Worm (Caenorhabditis elegans): Measurements from ENCODE around the gene F08H9.2.

The F08H9.2 gene

DNA sequence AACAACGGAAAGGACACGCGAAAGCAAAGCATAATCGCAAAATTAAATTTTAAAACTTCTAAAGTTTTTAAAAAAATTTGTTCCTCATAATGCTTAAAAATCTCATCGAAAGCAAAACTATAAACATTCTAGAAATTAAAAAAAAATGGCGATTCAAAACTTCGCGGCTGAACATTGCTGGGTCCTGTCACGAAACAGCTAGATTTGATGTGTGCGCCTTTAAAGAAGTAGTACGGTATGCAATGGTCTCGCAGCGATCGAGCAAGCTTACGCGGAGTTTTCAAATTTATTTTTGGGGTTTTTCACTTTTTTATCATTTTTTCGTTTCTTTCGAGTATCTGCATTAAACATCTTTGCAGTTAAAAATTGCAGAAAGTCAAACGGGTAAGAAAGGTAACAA, 3.4 kb upstream of the F08H9.2 start, which contains the start of gene coh-3:
Gene coh-3, plus strand, starts transcription at position 353 of the 400 bp plus-strand sequence.
- peak; percentile 52 for TF ChIP-seq lin-38 (GFP tag; IDR thresholded peaks at IDR 0.05)
- no peak for TF ChIP-seq daf-19 (GFP tag; conservative IDR thresholded peaks at IDR 0.05)
- peak; percentile 51; the same call in 1 of the 2 replicates for TF ChIP-seq arid-1 (GFP tag; conservative IDR thresholded peaks at IDR 0.05)
- no peak for TF ChIP-seq mdt-29 (GFP tag; IDR thresholded peaks at IDR 0.05)
- TF ChIP-seq aha-1 (tag) = no peak
- TF ChIP-seq madf-5 (GFP tag; IDR thresholded peaks at IDR 0.05) = no peak
- TF ChIP-seq pqm-1 (tag; optimal IDR thresholded peaks at IDR 0.05) = no peak
- peak; percentile 85 for TF ChIP-seq F49E8.2 (tag; optimal IDR thresholded peaks at IDR 0.05; ENCODE audit: borderline replicate concordance)
- peak; percentile 10 for TF ChIP-seq mes-2 (tag; optimal IDR thresholded peaks at IDR 0.05; ENCODE audit: poor library complexity, severe bottlenecking)
- no peak for TF ChIP-seq lsy-2 (tag; optimal IDR thresholded peaks at IDR 0.05)
- no peak for TF ChIP-seq cey-2 (tag; optimal IDR thresholded peaks at IDR 0.05; ENCODE audit: borderline replicate concordance, insufficient read depth)
- TF ChIP-seq lir-3 (tag; optimal IDR thresholded peaks at IDR 0.05) = no peak
- TF ChIP-seq snpc-1.2 (GFP tag; IDR thresholded peaks at IDR 0.05) = peak; percentile 75; the same call in 1 of the 2 replicates
- TF ChIP-seq ceh-32 (tag; optimal IDR thresholded peaks at IDR 0.05; ENCODE audit: poor library complexity) = no peak
- peak; percentile 74 for TF ChIP-seq unc-130 (GFP tag; optimal IDR thresholded peaks at IDR 0.05)
- TF ChIP-seq mxl-2 (GFP tag; conservative IDR thresholded peaks at IDR 0.05) = no peak
- no peak for TF ChIP-seq dve-1 (tag; optimal IDR thresholded peaks at IDR 0.05; ENCODE audit: insufficient read depth)
- TF ChIP-seq egl-27 (tag; optimal IDR thresholded peaks at IDR 0.05) = no peak
- TF ChIP-seq ces-1 (GFP tag; optimal IDR thresholded peaks at IDR 0.05) = no peak
- no peak for TF ChIP-seq tag-97 (GFP tag; IDR thresholded peaks at IDR 0.05)
- TF ChIP-seq lin-1 (GFP tag; IDR thresholded peaks at IDR 0.05) = no peak
- no peak for TF ChIP-seq lim-7 (GFP tag; IDR thresholded peaks at IDR 0.05)
- peak; percentile 62; the same call in 1 of the 2 replicates for TF ChIP-seq Y48G9A.11 (GFP tag; IDR thresholded peaks at IDR 0.05)

DNA sequence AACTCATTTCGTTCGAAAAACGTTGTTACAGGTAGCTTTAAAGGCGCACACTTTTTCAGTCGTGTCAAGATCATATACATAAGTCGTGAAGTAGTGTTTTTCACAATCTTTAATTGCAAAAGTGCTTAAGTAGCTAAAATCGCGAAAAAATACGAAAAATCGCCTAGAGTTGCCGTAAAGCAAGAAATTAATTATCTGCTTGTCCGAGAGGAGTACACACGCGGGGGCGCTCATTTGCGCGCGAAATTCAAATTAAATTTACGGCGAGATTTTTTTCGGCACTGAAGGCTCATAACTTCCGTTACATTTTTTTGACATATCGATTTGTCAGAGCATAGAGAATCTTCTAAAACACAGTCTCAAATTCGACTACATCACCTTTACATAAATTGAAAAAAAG, 343 bp upstream of the F08H9.2 start:
- TF ChIP-seq aha-1 (tag) (no peak), ceh-82 (tag; optimal IDR thresholded peaks at IDR 0.05) (no peak), hlh-30 (tag; optimal IDR thresholded peaks at IDR 0.05; ENCODE audit: insufficient read depth) (no peak), Y105C5A.15 (GFP tag; IDR thresholded peaks at IDR 0.05) (no peak), mep-1 (tag; optimal IDR thresholded peaks at IDR 0.05) (no peak), daf-8 (GFP tag; IDR thresholded peaks at IDR 0.05) (no peak), daf-16 (GFP tag; optimal IDR thresholded peaks at IDR 0.05) (no peak), daf-16 (tag; optimal IDR thresholded peaks at IDR 0.05) (no peak), Y75B8A.6 (GFP tag; IDR thresholded peaks at IDR 0.05) (no peak), Y5F2A.4 (GFP tag; optimal IDR thresholded peaks at IDR 0.05) (no peak), mdl-1 (tag; optimal IDR thresholded peaks at IDR 0.05) (no peak), nhr-6 (tag; optimal IDR thresholded peaks at IDR 0.05) (no peak)

DNA sequence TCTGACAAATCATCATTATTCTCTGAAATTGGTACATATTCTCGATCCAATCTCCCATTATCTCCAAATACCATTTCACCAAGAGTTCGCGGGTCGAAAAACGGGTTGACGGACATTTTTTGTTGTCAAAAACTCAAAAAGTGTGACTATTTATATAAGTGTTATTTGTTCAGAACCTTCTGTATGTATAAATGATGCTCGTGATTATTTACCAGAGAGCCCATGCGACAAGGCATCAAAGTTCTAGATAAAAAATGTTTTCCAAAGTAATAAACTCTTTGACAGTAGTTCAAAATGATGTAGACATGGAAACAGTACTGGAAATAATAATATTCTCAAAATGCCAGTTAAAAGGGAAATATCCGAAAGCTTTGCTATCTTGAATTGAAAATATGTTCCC, 2.2 kb downstream of the F08H9.2 start:
- TF ChIP-seq daf-16 (GFP tag; optimal IDR thresholded peaks at IDR 0.05) (no peak), daf-16 (tag; optimal IDR thresholded peaks at IDR 0.05) (peak; percentile 58), aha-1 (tag) (peak; percentile 71), Y75B8A.6 (GFP tag; IDR thresholded peaks at IDR 0.05) (no peak)

- TF ChIP-seq set-16 (GFP tag; IDR thresholded peaks at IDR 0.05) (peak; percentile 54), dve-1 (tag; optimal IDR thresholded peaks at IDR 0.05; ENCODE audit: insufficient read depth) (peak; percentile 76), lin-38 (GFP tag; IDR thresholded peaks at IDR 0.05) (peak; percentile 64), madf-5 (GFP tag; IDR thresholded peaks at IDR 0.05) (0 out of 4 replicates have a peak, but pooled peaks of 1 of the 2 experiments have one; percentile 18), snpc-4 (tag; optimal IDR thresholded peaks at IDR 0.05) (peak; percentile 69), hmg-1.1 (GFP tag; IDR thresholded peaks at IDR 0.05) (0 out of 2 replicates have a peak, but pooled peaks have one; percentile 30), spr-1 (tag; optimal IDR thresholded peaks at IDR 0.05) (peak; percentile 59), nhr-42 (GFP tag; IDR thresholded peaks at IDR 0.05) (0 out of 2 replicates have a peak, but pooled peaks have one; percentile 30), mes-2 (tag; optimal IDR thresholded peaks at IDR 0.05; ENCODE audit: poor library complexity, severe bottlenecking) (peak; percentile 24), T26A8.4 (GFP tag; IDR thresholded peaks at IDR 0.05) (peak; percentile 79), ceh-44 (GFP tag; IDR thresholded peaks at IDR 0.05) (peak; percentile 87), php-3 (GFP tag; IDR thresholded peaks at IDR 0.05) (peak; percentile 58; the same call in 1 of the 2 replicates), mdt-29 (GFP tag; IDR thresholded peaks at IDR 0.05) (0 out of 2 replicates have a peak, but pooled peaks have one; percentile 36), nhr-41 (GFP tag; IDR thresholded peaks at IDR 0.05) (0 out of 2 replicates have a peak, but pooled peaks have one; percentile 37), Y48G9A.11 (GFP tag; IDR thresholded peaks at IDR 0.05) (peak; percentile 67), nhr-48 (tag; optimal IDR thresholded peaks at IDR 0.05) (peak; percentile 46), saeg-2 (GFP tag; IDR thresholded peaks at IDR 0.05) (0 out of 2 replicates have a peak, but pooled peaks have one; percentile 13)
Observed at ce11 chrV:14463087-14463486, 2.6 kb downstream of the F08H9.2 start, which contains the start of gene F08H9.3. TSS of gene F08H9.3 (minus strand) at chrV:14463338.
